Fruit fly (Drosophila melanogaster): ENCODE data around the gene ergic53.
A peak's percentile ranks its signal among the peaks of the same experiment; 100 is the strongest.

ergic53 gene

dm6 chr3L:8549183-8549890, 14.6 kb downstream of the ergic53 start (continued):
- TF ChIP-seq Nf-YA (GFP tag; IDR thresholded peaks at IDR 0.05): no peak
- TF ChIP-seq sisA (GFP tag; IDR thresholded peaks at IDR 0.05): peak; percentile 40
- peak; percentile 3 for TF ChIP-seq repo (GFP tag; optimal IDR thresholded peaks at IDR 0.05)
- TF ChIP-seq stc (GFP tag; IDR thresholded peaks at IDR 0.05): peak; percentile 66
- peak; percentile 39 for TF ChIP-seq CG17568 (GFP tag; optimal IDR thresholded peaks at IDR 0.05)
- TF ChIP-seq Sox102F (GFP tag; optimal IDR thresholded peaks at IDR 0.05): peak; percentile 68
- peak in 1 of 2 experiments; percentile 65 for TF ChIP-seq chif (GFP tag; optimal IDR thresholded peaks at IDR 0.05)
- TF ChIP-seq CkIIα-i1 (GFP tag; IDR thresholded peaks at IDR 0.05): no peak
- peak in 1 of 2 experiments; percentile 5 for TF ChIP-seq Hr78 (GFP tag; optimal IDR thresholded peaks at IDR 0.05)
- no peak for TF ChIP-seq CG8359 (GFP tag; optimal IDR thresholded peaks at IDR 0.05; ENCODE audit: borderline replicate concordance)
- no peak for TF ChIP-seq Bteb2 (GFP tag; optimal IDR thresholded peaks at IDR 0.05)
- TF ChIP-seq Drgx (GFP tag; IDR thresholded peaks at IDR 0.05): 0 out of 2 replicates have a peak, but pooled peaks have one; percentile 35
- TF ChIP-seq B-H2 (GFP tag; optimal IDR thresholded peaks at IDR 0.05): no peak
- TF ChIP-seq her (GFP tag; optimal IDR thresholded peaks at IDR 0.05): no peak
- peak; percentile 1 for TF ChIP-seq tup (GFP tag; optimal IDR thresholded peaks at IDR 0.05)
- TF ChIP-seq gt (GFP tag; IDR thresholded peaks at IDR 0.05): no peak
- peak; percentile 70 for TF ChIP-seq CG2678 (tag; optimal IDR thresholded peaks at IDR 0.05)
- TF ChIP-seq CG17328 (GFP tag; IDR thresholded peaks at IDR 0.05): peak; percentile 13; the same call in 1 of the 2 replicates
- TF ChIP-seq lola (GFP tag; optimal IDR thresholded peaks at IDR 0.05): peak in 1 of 3 experiments; percentile 70
- TF ChIP-seq CG7786 (GFP tag; optimal IDR thresholded peaks at IDR 0.05): peak; percentile 0
- TF ChIP-seq CG31365 (tag; optimal IDR thresholded peaks at IDR 0.05): no peak
- peak; percentile 31; the same call in 1 of the 3 replicates for TF ChIP-seq CG11093 (GFP tag; IDR thresholded peaks at IDR 0.05)
- no peak for TF ChIP-seq H2.0 (GFP tag; IDR thresholded peaks at IDR 0.05)
- TF ChIP-seq CG2199 (GFP tag; IDR thresholded peaks at IDR 0.05): peak; percentile 11; the same call in 1 of the 3 replicates
- peak; percentile 36 for TF ChIP-seq bab2 (GFP tag; optimal IDR thresholded peaks at IDR 0.05)
- peak; percentile 31 for TF ChIP-seq Mes4 (GFP tag; optimal IDR thresholded peaks at IDR 0.05)
- peak; percentile 55 for TF ChIP-seq lmd (GFP tag; IDR thresholded peaks at IDR 0.05)
- peak; percentile 12 for TF ChIP-seq ewg (GFP tag; optimal IDR thresholded peaks at IDR 0.05)
- TF ChIP-seq jigr1 (GFP tag; IDR thresholded peaks at IDR 0.05): no peak
- no peak for TF ChIP-seq CG7372 (GFP tag; IDR thresholded peaks at IDR 0.05)
- TF ChIP-seq CG2875 (GFP tag; optimal IDR thresholded peaks at IDR 0.05): peak; percentile 57
- TF ChIP-seq CG1233 (GFP tag; optimal IDR thresholded peaks at IDR 0.05): peak; percentile 26
- TF ChIP-seq z (GFP tag; IDR thresholded peaks at IDR 0.05): peak; percentile 74; the same call in 2 of the 3 replicates
- peak; percentile 53 for TF ChIP-seq CG2202 (tag; optimal IDR thresholded peaks at IDR 0.05)
- no peak for TF ChIP-seq NFAT (GFP tag; IDR thresholded peaks at IDR 0.05)
- peak; percentile 56 for TF ChIP-seq CG17359 (tag; optimal IDR thresholded peaks at IDR 0.05)
- no peak for TF ChIP-seq pan (optimal IDR thresholded peaks at IDR 0.05)
- peak in 1 of 2 experiments; percentile 38 for TF ChIP-seq pan (GFP tag; optimal IDR thresholded peaks at IDR 0.05 in 1 of 2, IDR thresholded peaks at IDR 0.05 in 1 of 2)
- 0 out of 2 replicates have a peak, but pooled peaks have one; percentile 13 for TF ChIP-seq al (GFP tag; IDR thresholded peaks at IDR 0.05)
- TF ChIP-seq seq (GFP tag; IDR thresholded peaks at IDR 0.05): peak; percentile 57
- no peak for TF ChIP-seq fru (optimal IDR thresholded peaks at IDR 0.05)
- TF ChIP-seq ftz-f1 (GFP tag; optimal IDR thresholded peaks at IDR 0.05): no peak
- no peak for TF ChIP-seq CG11456 (GFP tag; IDR thresholded peaks at IDR 0.05)
- peak; percentile 29 for TF ChIP-seq Nf-YB (GFP tag; optimal IDR thresholded peaks at IDR 0.05)
- no peak for TF ChIP-seq grn (GFP tag; optimal IDR thresholded peaks at IDR 0.05)
- no peak for TF ChIP-seq ssp (GFP tag; IDR thresholded peaks at IDR 0.05)
- peak; percentile 71 for TF ChIP-seq CG10979 (tag; optimal IDR thresholded peaks at IDR 0.05)
- peak; percentile 72 for TF ChIP-seq dmrt99B (tag; optimal IDR thresholded peaks at IDR 0.05)
- no peak for TF ChIP-seq CG11398 (GFP tag; optimal IDR thresholded peaks at IDR 0.05)
- no peak for TF ChIP-seq YL-1 (GFP tag; optimal IDR thresholded peaks at IDR 0.05)

Data from whole organism, embryonic.